Fruit fly (Drosophila melanogaster): ENCODE data around the gene UGP.
A peak's percentile ranks its signal among the peaks of the same experiment; 100 is the strongest.

UGP gene

dm6 chr3L:9337942-9338468 lies 20.7 kb downstream of the UGP start:
- TF ChIP-seq EcR (GFP tag; optimal IDR thresholded peaks at IDR 0.05) (peak; percentile 79), CG4496 (GFP tag; IDR thresholded peaks at IDR 0.05) (peak; percentile 38; the same call in 1 of the 3 replicates), Pif1A (GFP tag; optimal IDR thresholded peaks at IDR 0.05) (no peak), CG34367 (tag; optimal IDR thresholded peaks at IDR 0.05) (no peak), D1 (tag; optimal IDR thresholded peaks at IDR 0.05) (no peak), CG8301 (tag; optimal IDR thresholded peaks at IDR 0.05) (no peak), Ets98B (GFP tag; IDR thresholded peaks at IDR 0.05) (no peak; the same call in 1 of the 2 replicates), CG10348 (GFP tag; IDR thresholded peaks at IDR 0.05) (no peak), CG14655 (GFP tag; optimal IDR thresholded peaks at IDR 0.05) (no peak)

- TF ChIP-seq CG9948 (tag; optimal IDR thresholded peaks at IDR 0.05): no peak
- TF ChIP-seq D1 (tag; optimal IDR thresholded peaks at IDR 0.05): no peak
- no peak for TF ChIP-seq CG8301 (tag; optimal IDR thresholded peaks at IDR 0.05)
- TF ChIP-seq CG32121 (GFP tag; IDR thresholded peaks at IDR 0.05): peak; percentile 23; the same call in 1 of the 2 replicates
- no peak for TF ChIP-seq CG15710 (tag; optimal IDR thresholded peaks at IDR 0.05)
- TF ChIP-seq CG17806 (tag; optimal IDR thresholded peaks at IDR 0.05): no peak
- TF ChIP-seq CG12605 (GFP tag; IDR thresholded peaks at IDR 0.05): peak; percentile 59
- 0 out of 3 replicates have a peak, but pooled peaks have one; percentile 14 for TF ChIP-seq fd96Ca (GFP tag; IDR thresholded peaks at IDR 0.05)
- peak; percentile 43 for TF ChIP-seq CG13204 (GFP tag; optimal IDR thresholded peaks at IDR 0.05)
- TF ChIP-seq Pif1A (GFP tag; optimal IDR thresholded peaks at IDR 0.05): no peak
- no peak; the same call in 1 of the 2 replicates for TF ChIP-seq Ets98B (GFP tag; IDR thresholded peaks at IDR 0.05)
- no peak for TF ChIP-seq Snoo (tag; optimal IDR thresholded peaks at IDR 0.05)
- no peak for TF ChIP-seq Pif1B (GFP tag; optimal IDR thresholded peaks at IDR 0.05)
- TF ChIP-seq CG14655 (GFP tag; optimal IDR thresholded peaks at IDR 0.05): peak; percentile 1
- no peak for TF ChIP-seq rn (GFP tag; IDR thresholded peaks at IDR 0.05)
- peak; percentile 24 for TF ChIP-seq CG8159 (tag; optimal IDR thresholded peaks at IDR 0.05)
- TF ChIP-seq CG4496 (GFP tag; IDR thresholded peaks at IDR 0.05): no peak
- TF ChIP-seq EcR (GFP tag; optimal IDR thresholded peaks at IDR 0.05): peak; percentile 77
- TF ChIP-seq CG34367 (tag; optimal IDR thresholded peaks at IDR 0.05): no peak
- TF ChIP-seq CG10348 (GFP tag; IDR thresholded peaks at IDR 0.05): no peak
- peak; percentile 10 for TF ChIP-seq gl (tag; optimal IDR thresholded peaks at IDR 0.05)
Observed at dm6 chr3L:9335711-9336110, 23.0 kb downstream of the UGP start.

- TF ChIP-seq CG9948 (tag; optimal IDR thresholded peaks at IDR 0.05) (no peak), CG8301 (tag; optimal IDR thresholded peaks at IDR 0.05) (no peak), Snoo (tag; optimal IDR thresholded peaks at IDR 0.05) (no peak), Ets98B (GFP tag; IDR thresholded peaks at IDR 0.05) (no peak), CG32121 (GFP tag; IDR thresholded peaks at IDR 0.05) (no peak), CG4496 (GFP tag; IDR thresholded peaks at IDR 0.05) (peak; percentile 57), CG15710 (tag; optimal IDR thresholded peaks at IDR 0.05) (no peak), CG34367 (tag; optimal IDR thresholded peaks at IDR 0.05) (no peak), Pif1B (GFP tag; optimal IDR thresholded peaks at IDR 0.05) (no peak)
Observed at dm6 chr3L:9333745-9334382, 24.9 kb downstream of the UGP start, which contains the start of gene PGRP-LA. Gene PGRP-LA, plus strand, starts transcription at chr3L:9334332.

dm6 chr3L:9304393-9304792 lies 54.3 kb downstream of the UGP start:
- no peak for TF ChIP-seq EcR (GFP tag; optimal IDR thresholded peaks at IDR 0.05)
- TF ChIP-seq gl (tag; optimal IDR thresholded peaks at IDR 0.05): no peak
- TF ChIP-seq rn (GFP tag; IDR thresholded peaks at IDR 0.05): no peak
- TF ChIP-seq CG9948 (tag; optimal IDR thresholded peaks at IDR 0.05): no peak
- no peak for TF ChIP-seq Snoo (tag; optimal IDR thresholded peaks at IDR 0.05)
- no peak for TF ChIP-seq CG8301 (tag; optimal IDR thresholded peaks at IDR 0.05)
- TF ChIP-seq CG32121 (GFP tag; IDR thresholded peaks at IDR 0.05): no peak
- no peak for TF ChIP-seq CG13204 (GFP tag; optimal IDR thresholded peaks at IDR 0.05)
- TF ChIP-seq CG12605 (GFP tag; IDR thresholded peaks at IDR 0.05): no peak
- no peak for TF ChIP-seq CG4496 (GFP tag; IDR thresholded peaks at IDR 0.05)
- TF ChIP-seq CG17806 (tag; optimal IDR thresholded peaks at IDR 0.05): no peak
- no peak for TF ChIP-seq CG15710 (tag; optimal IDR thresholded peaks at IDR 0.05)
- no peak for TF ChIP-seq CG34367 (tag; optimal IDR thresholded peaks at IDR 0.05)
- TF ChIP-seq fd96Ca (GFP tag; IDR thresholded peaks at IDR 0.05): no peak
- no peak for TF ChIP-seq Ets98B (GFP tag; IDR thresholded peaks at IDR 0.05)
- TF ChIP-seq CG10348 (GFP tag; IDR thresholded peaks at IDR 0.05): no peak
